Worm (Caenorhabditis elegans): ENCODE measurements around the gene C16A11.2.

DNA sequence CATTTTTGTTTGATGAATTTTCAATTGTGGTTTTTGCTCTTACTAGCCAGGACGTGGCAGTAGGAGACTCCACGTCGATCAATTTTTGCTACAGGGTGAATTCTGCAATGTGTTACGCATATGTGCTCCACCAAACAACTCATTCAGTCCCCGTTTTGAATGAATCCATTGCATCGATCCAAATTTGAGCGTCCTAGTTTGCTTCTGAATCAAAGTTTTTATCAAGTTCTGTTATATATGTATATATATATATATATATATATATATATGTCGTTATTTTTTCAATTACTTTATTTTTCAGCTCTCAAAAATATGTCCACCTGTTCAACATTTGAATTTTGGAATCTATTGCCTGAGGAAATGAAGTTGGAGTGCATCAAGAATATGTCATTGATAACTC is 26.9 kb upstream of the C16A11.2 start, which contains the start of gene F31D5.7:
- no peak for TF ChIP-seq mdl-1 (tag; optimal IDR thresholded peaks at IDR 0.05)
- no peak for TF ChIP-seq zip-4 (GFP tag; optimal IDR thresholded peaks at IDR 0.05)
- no peak for TF ChIP-seq pag-3 (tag; optimal IDR thresholded peaks at IDR 0.05; ENCODE audit: borderline replicate concordance, insufficient read depth)
- TF ChIP-seq unc-130 (tag; optimal IDR thresholded peaks at IDR 0.05), result no peak
- TF ChIP-seq rnt-1 (tag; optimal IDR thresholded peaks at IDR 0.05), result no peak
- no peak for TF ChIP-seq ama-1 (optimal IDR thresholded peaks at IDR 0.05)

All from whole organism, L1 larva.